Worm (Caenorhabditis elegans) whole organism, young adult: ENCODE measurements around the gene F49H6.15.

ENCODE experiments used
- B0019.2 ChIP-seq: fragments of 200-800 bp; sonication (Bioruptor generic); conservative IDR thresholded peaks from 2 replicates; pipeline ENCODE4 v1.3.6; 2022; ENCODE audit warnings: missing genetic modification reagents, missing genetic modification characterization, missing compliant biosample characterization
- F23B12.7 ChIP-seq: sonication (generic microtip); optimal IDR thresholded peaks from 2 replicates; lab custom pipeline; 2017; ENCODE audit warnings: missing genetic modification characterization, mild to moderate bottlenecking, missing compliant biosample characterization, antibody characterized with exemption, moderate library complexity; ENCODE audit not compliant: insufficient read depth
- ama-1 ChIP-seq, 3 experiments: fragments of 150-350 bp in 1 of 3; sonication (generic microtip) in 2 of 3; optimal IDR thresholded peaks; 2 replicates each; lab custom pipeline; 2014 to 2018; ENCODE audit warnings: missing biosample characterization in 2 of 3, missing genetic modification characterization in 2 of 3, missing genetic modification reagents in 2 of 3
- egl-18 ChIP-seq: fragments of 200-800 bp; sonication (Bioruptor generic); IDR thresholded peaks from 2 replicates; pipeline ENCODE4 v1.3.6; 2022; ENCODE audit warnings: missing genetic modification reagents, missing genetic modification characterization, missing compliant biosample characterization
- fkh-3 ChIP-seq: sonication (generic microtip); optimal IDR thresholded peaks from 2 replicates; lab custom pipeline; 2016; ENCODE audit warnings: mild to moderate bottlenecking, missing genetic modification characterization, missing compliant biosample characterization
- hlh-12 ChIP-seq: sonication (generic microtip); optimal IDR thresholded peaks from 2 replicates; lab custom pipeline; 2016; ENCODE audit warnings: missing genetic modification characterization, missing compliant biosample characterization
- lin-40 ChIP-seq: sonication (generic microtip); optimal IDR thresholded peaks from 2 replicates; lab custom pipeline; 2016; ENCODE audit warnings: missing genetic modification characterization, mild to moderate bottlenecking, missing compliant biosample characterization, missing genotype, missing genetic modification reagents
- sdz-38 ChIP-seq: sonication (generic microtip); optimal IDR thresholded peaks from 2 replicates; lab custom pipeline; 2016; ENCODE audit warnings: missing genotype, missing genetic modification characterization, missing compliant biosample characterization
- unc-62 ChIP-seq: fragments of 150-350 bp; optimal IDR thresholded peaks from 2 replicates; lab custom pipeline; 2014; ENCODE audit warnings: missing biosample characterization, missing genetic modification reagents, missing genetic modification characterization

ce11 chrV:16988614-16989013 is 37.6 kb downstream of the F49H6.15 start, which contains the start of gene Y102A5C.27:
- no peak for TF ChIP-seq egl-18
- no peak for TF ChIP-seq hlh-12
- TF ChIP-seq ama-1 (optimal IDR thresholded peaks at IDR 0.05; lab: Kevin White, UChicago), result no peak
- no peak for TF ChIP-seq ama-1 (GFP tag; optimal IDR thresholded peaks at IDR 0.05; lab: Kevin White, UChicago)
- no peak for TF ChIP-seq sdz-38 (tag; lab: Kevin White, UChicago)
- TF ChIP-seq B0019.2 (GFP tag; lab: Robert Waterston, UW), result no peak
- TF ChIP-seq F23B12.7, result no peak
- TF ChIP-seq unc-62, result no peak
- TF ChIP-seq lin-40 (tag; lab: Kevin White, UChicago), result no peak
- no peak for TF ChIP-seq fkh-3 (tag; lab: Kevin White, UChicago)
